Worm (Caenorhabditis elegans): ENCODE data around the gene ogt-1.

The ogt-1 gene

ce11 chrIII:7159246-7159645, 5.6 kb upstream of the ogt-1 start:
- TF ChIP-seq php-3 (GFP tag; IDR thresholded peaks at IDR 0.05) (no peak), Y48G9A.11 (GFP tag; IDR thresholded peaks at IDR 0.05) (no peak), unc-62 (GFP tag; optimal IDR thresholded peaks at IDR 0.05 in 1 of 2) (peak in 1 of 2 experiments; percentile 64), unc-62 (tag; optimal IDR thresholded peaks at IDR 0.05) (no peak), fos-1 (tag; optimal IDR thresholded peaks at IDR 0.05) (no peak), rbr-2 (tag; optimal IDR thresholded peaks at IDR 0.05) (no peak), zag-1 (tag; optimal IDR thresholded peaks at IDR 0.05) (no peak), spr-1 (tag; optimal IDR thresholded peaks at IDR 0.05) (no peak), mdl-1 (tag; optimal IDR thresholded peaks at IDR 0.05) (no peak), T20F7.1 (GFP tag; optimal IDR thresholded peaks at IDR 0.05) (no peak), zfp-3 (GFP tag; conservative IDR thresholded peaks at IDR 0.05) (no peak), fkh-10 (GFP tag; optimal IDR thresholded peaks at IDR 0.05) (no peak), lin-38 (GFP tag; IDR thresholded peaks at IDR 0.05) (no peak), lim-7 (GFP tag; IDR thresholded peaks at IDR 0.05) (no peak), ceh-32 (tag; optimal IDR thresholded peaks at IDR 0.05; ENCODE audit: poor library complexity) (no peak), aha-1 (tag) (peak; percentile 66), zip-11 (GFP tag; IDR thresholded peaks at IDR 0.05) (no peak), lir-3 (tag; optimal IDR thresholded peaks at IDR 0.05) (no peak), daf-19 (GFP tag; conservative IDR thresholded peaks at IDR 0.05) (no peak)

- TF ChIP-seq attf-4 (tag; optimal IDR thresholded peaks at IDR 0.05) (no peak), ama-1 (optimal IDR thresholded peaks at IDR 0.05) (peak; percentile 28)
Measured at ce11 chrIII:7158709-7159108, 5.1 kb upstream of the ogt-1 start, which contains the start of gene nuo-4. TSS of gene nuo-4 (minus strand) at chrIII:7158809.

ce11 chrIII:7155631-7156030, 2.0 kb upstream of the ogt-1 start:
- peak; percentile 85 for TF ChIP-seq gei-8 (GFP tag; optimal IDR thresholded peaks at IDR 0.05)
- peak; percentile 60 for TF ChIP-seq arid-1 (GFP tag; conservative IDR thresholded peaks at IDR 0.05)
- TF ChIP-seq nhr-48 (tag; optimal IDR thresholded peaks at IDR 0.05): peak; percentile 93
- TF ChIP-seq F37D6.2 (tag; optimal IDR thresholded peaks at IDR 0.05): peak; percentile 80
- TF ChIP-seq T20F7.1 (GFP tag; optimal IDR thresholded peaks at IDR 0.05): peak; percentile 77
- no peak for TF ChIP-seq ceh-44 (GFP tag; IDR thresholded peaks at IDR 0.05)
- no peak for TF ChIP-seq madf-5 (GFP tag; IDR thresholded peaks at IDR 0.05)
- peak; percentile 52 to 75 for TF ChIP-seq daf-16 (GFP tag; optimal IDR thresholded peaks at IDR 0.05)
- peak; percentile 82 for TF ChIP-seq daf-16 (tag; optimal IDR thresholded peaks at IDR 0.05)
- no peak for TF ChIP-seq Y48G9A.11 (GFP tag; IDR thresholded peaks at IDR 0.05)
- TF ChIP-seq zip-2 (tag; optimal IDR thresholded peaks at IDR 0.05): peak; percentile 59
- no peak for TF ChIP-seq sdz-12 (GFP tag; optimal IDR thresholded peaks at IDR 0.05)
- TF ChIP-seq egl-27 (tag; optimal IDR thresholded peaks at IDR 0.05): no peak
- peak; percentile 20 for TF ChIP-seq spr-3 (GFP tag; optimal IDR thresholded peaks at IDR 0.05)
- TF ChIP-seq Y75B8A.6 (GFP tag; IDR thresholded peaks at IDR 0.05): no peak
- peak; percentile 82 for TF ChIP-seq jun-1 (tag; optimal IDR thresholded peaks at IDR 0.05)
- peak; percentile 90 for TF ChIP-seq dmd-6 (GFP tag; IDR thresholded peaks at IDR 0.05)
- TF ChIP-seq Y105C5A.15 (GFP tag; IDR thresholded peaks at IDR 0.05): no peak
- TF ChIP-seq php-3 (GFP tag; IDR thresholded peaks at IDR 0.05): peak; percentile 82
- TF ChIP-seq ceh-28 (tag; optimal IDR thresholded peaks at IDR 0.05): peak; percentile 27
- TF ChIP-seq ceh-32 (tag; optimal IDR thresholded peaks at IDR 0.05; ENCODE audit: poor library complexity): peak; percentile 43
- TF ChIP-seq nhr-42 (GFP tag; IDR thresholded peaks at IDR 0.05): peak; percentile 70; the same call in 1 of the 2 replicates
- TF ChIP-seq nhr-11 (tag; optimal IDR thresholded peaks at IDR 0.05): peak; percentile 81
- peak; percentile 26 for TF ChIP-seq Y5F2A.4 (GFP tag; optimal IDR thresholded peaks at IDR 0.05)
- peak; percentile 88 to 90 for TF ChIP-seq lsy-2 (tag; optimal IDR thresholded peaks at IDR 0.05)
- peak; percentile 81 for TF ChIP-seq egl-43 (GFP tag; IDR thresholded peaks at IDR 0.05)
- peak; percentile 54 for TF ChIP-seq zfp-2 (tag; optimal IDR thresholded peaks at IDR 0.05)
- no peak for TF ChIP-seq lin-15B (tag; optimal IDR thresholded peaks at IDR 0.05)
- TF ChIP-seq mdl-1 (tag; optimal IDR thresholded peaks at IDR 0.05): peak; percentile 99
- peak; percentile 86 for TF ChIP-seq ceh-20 (GFP tag; IDR thresholded peaks at IDR 0.05)
- TF ChIP-seq zag-1 (tag; optimal IDR thresholded peaks at IDR 0.05): no peak
- TF ChIP-seq ctbp-1 (GFP tag; IDR thresholded peaks at IDR 0.05): peak; percentile 97
- TF ChIP-seq pqm-1 (tag; optimal IDR thresholded peaks at IDR 0.05): peak; percentile 39
- TF ChIP-seq mes-2 (tag; optimal IDR thresholded peaks at IDR 0.05; ENCODE audit: poor library complexity, severe bottlenecking): peak; percentile 85
- TF ChIP-seq daf-19 (GFP tag; conservative IDR thresholded peaks at IDR 0.05): no peak
